Fruit fly (Drosophila melanogaster) whole organism, embryonic: ENCODE data around the gene CG31793.

Experiments
- Adf1 ChIP-seq: fragments of 200-800 bp; sonication (Bioruptor generic); IDR thresholded peaks from 2 replicates; pipeline ENCODE4 v1.3.6; 2022; ENCODE audit warnings: missing biosample characterization, missing genetic modification characterization
- BtbVII ChIP-seq: fragments of 200-800 bp; sonication (Bioruptor generic); optimal IDR thresholded peaks from 3 replicates; lab custom pipeline; 2017; ENCODE audit warnings: missing biosample characterization, mild to moderate bottlenecking, missing genetic modification characterization
- CG10321 ChIP-seq: fragments of 200-800 bp; sonication (Bioruptor generic); IDR thresholded peaks from 2 replicates; pipeline ENCODE4 v1.3.6; 2022; ENCODE audit warnings: missing biosample characterization, missing genetic modification characterization
- CG11456 ChIP-seq: fragments of 200-800 bp; sonication (Bioruptor generic); IDR thresholded peaks from 3 replicates; pipeline ENCODE4 v1.3.6; 2022; ENCODE audit warnings: missing biosample characterization, missing genetic modification characterization
- CG13296 ChIP-seq: fragments of 200-800 bp; sonication (Bioruptor generic); optimal IDR thresholded peaks from 3 replicates; lab custom pipeline; 2018; ENCODE audit warnings: missing biosample characterization, mild to moderate bottlenecking, missing genetic modification characterization
- CG1529 ChIP-seq: fragments of 200-800 bp; sonication (Bioruptor generic); optimal IDR thresholded peaks from 3 replicates; lab custom pipeline; 2018; ENCODE audit warnings: missing biosample characterization, missing genetic modification characterization
- CG15514 ChIP-seq: fragments of 200-800 bp; sonication (Bioruptor generic); optimal IDR thresholded peaks from 3 replicates; lab custom pipeline; 2017; ENCODE audit warnings: missing biosample characterization, missing genetic modification characterization, mild to moderate bottlenecking, moderate library complexity, missing genetic modification reagents
- CG17359 ChIP-seq: fragments of 200-800 bp; sonication (Bioruptor generic); optimal IDR thresholded peaks from 3 replicates; lab custom pipeline; 2018; ENCODE audit warnings: missing biosample characterization, mild to moderate bottlenecking, missing genetic modification characterization, moderate library complexity
- CG17361 ChIP-seq: fragments of 200-800 bp; sonication (Bioruptor generic); IDR thresholded peaks from 3 replicates; pipeline ENCODE4 v1.3.6; 2022; ENCODE audit warnings: missing biosample characterization, missing genetic modification characterization
- CG17568 ChIP-seq: fragments of 200-800 bp; sonication (Bioruptor generic); optimal IDR thresholded peaks from 2 replicates; lab custom pipeline; 2018; ENCODE audit warnings: missing biosample characterization, mild to moderate bottlenecking, missing genetic modification characterization, moderate library complexity
- CG17612 ChIP-seq: fragments of 200-800 bp; sonication (Bioruptor generic); IDR thresholded peaks from 2 replicates; pipeline ENCODE4 v1.3.6; 2022; ENCODE audit warnings: missing biosample characterization, missing genetic modification characterization
- CG18599 ChIP-seq: fragments of 200-800 bp; sonication (Bioruptor generic); optimal IDR thresholded peaks from 3 replicates; lab custom pipeline; 2017; ENCODE audit warnings: missing biosample characterization, missing genetic modification characterization, mild to moderate bottlenecking, moderate library complexity, missing genetic modification reagents
- CG18619 ChIP-seq: fragments of 200-800 bp; sonication (Bioruptor generic); optimal IDR thresholded peaks from 3 replicates; lab custom pipeline; 2017; ENCODE audit warnings: missing biosample characterization, mild to moderate bottlenecking, missing genetic modification characterization
- CG30020 ChIP-seq: fragments of 200-800 bp; optimal IDR thresholded peaks from 2 replicates; lab custom pipeline; 2019; ENCODE audit warnings: missing biosample characterization, mild to moderate bottlenecking, missing genetic modification characterization, moderate library complexity
- CG30403 ChIP-seq: fragments of 200-800 bp; sonication (Bioruptor generic); optimal IDR thresholded peaks from 3 replicates; lab custom pipeline; 2016; ENCODE audit warnings: missing biosample characterization, missing genetic modification characterization
- CG43689 ChIP-seq: fragments of 200-800 bp; sonication (Bioruptor generic); IDR thresholded peaks from 2 replicates; pipeline ENCODE4 v1.3.6; 2022; ENCODE audit warnings: missing biosample characterization, missing genetic modification characterization
- CG4404 ChIP-seq: fragments of 200-800 bp; sonication (Bioruptor generic); IDR thresholded peaks from 2 replicates; pipeline ENCODE4 v1.3.6; 2022; ENCODE audit warnings: missing biosample characterization, missing genetic modification characterization
- CG6254 ChIP-seq: fragments of 200-800 bp; sonication (Bioruptor generic); optimal IDR thresholded peaks from 3 replicates; lab custom pipeline; 2017; ENCODE audit warnings: mild to moderate bottlenecking, missing biosample characterization, missing genetic modification reagents, missing genetic modification characterization
- CG8281 ChIP-seq: fragments of 200-800 bp; sonication (Bioruptor generic); optimal IDR thresholded peaks from 2 replicates; lab custom pipeline; 2018; ENCODE audit warnings: missing biosample characterization, mild to moderate bottlenecking, missing genetic modification characterization, moderate library complexity
- CG8359 ChIP-seq: fragments of 200-800 bp; sonication (Bioruptor generic); optimal IDR thresholded peaks from 2 replicates; lab custom pipeline; 2017; ENCODE audit warnings: missing biosample characterization, mild to moderate bottlenecking, missing genetic modification characterization, borderline replicate concordance
- CG8478 ChIP-seq: fragments of >200 bp; optimal IDR thresholded peaks from 2 replicates; lab custom pipeline; 2018
- D19A ChIP-seq: fragments of 200-800 bp; optimal IDR thresholded peaks from 3 replicates; lab custom pipeline; 2019; ENCODE audit warnings: missing biosample characterization, mild to moderate bottlenecking, missing genetic modification characterization, moderate library complexity
- E2f2 ChIP-seq: fragments of 200-800 bp; sonication (Bioruptor generic); IDR thresholded peaks from 2 replicates; pipeline ENCODE4 v1.3.6; 2022; ENCODE audit warnings: missing biosample characterization, missing genetic modification characterization
- H15 ChIP-seq: fragments of 200-800 bp; sonication (Bioruptor generic); IDR thresholded peaks from 3 replicates; pipeline ENCODE4 v1.3.6; 2022; ENCODE audit warnings: missing biosample characterization, missing genetic modification characterization
- Hand ChIP-seq: fragments of 200-800 bp; sonication (Bioruptor generic); optimal IDR thresholded peaks from 2 replicates; lab custom pipeline; 2017; ENCODE audit warnings: mild to moderate bottlenecking, missing biosample characterization, missing genetic modification reagents, missing genetic modification characterization
- MESR4 ChIP-seq: fragments of 200-800 bp; sonication (Bioruptor generic); optimal IDR thresholded peaks from 2 replicates; lab custom pipeline; 2018; ENCODE audit warnings: missing biosample characterization, mild to moderate bottlenecking, missing genetic modification characterization, moderate library complexity
- Mes4 ChIP-seq: fragments of 200-800 bp; sonication (Bioruptor generic); optimal IDR thresholded peaks from 2 replicates; lab custom pipeline; 2016; ENCODE audit warnings: missing biosample characterization, missing genetic modification characterization
- Myb ChIP-seq: fragments of 200-800 bp; sonication (Bioruptor generic); optimal IDR thresholded peaks from 2 replicates; lab custom pipeline; 2016; ENCODE audit warnings: missing biosample characterization, missing genetic modification characterization
- Nf-YA ChIP-seq: fragments of 200-800 bp; sonication (Bioruptor generic); IDR thresholded peaks from 2 replicates; pipeline ENCODE4 v1.3.6; 2022; ENCODE audit warnings: missing biosample characterization, missing genetic modification characterization
- Oaz ChIP-seq: fragments of 200-800 bp; sonication (Bioruptor generic); IDR thresholded peaks from 2 replicates; pipeline ENCODE4 v1.3.6; 2022; ENCODE audit warnings: missing biosample characterization, missing genetic modification characterization
- Opbp ChIP-seq: fragments of 200-800 bp; sonication (Bioruptor generic); IDR thresholded peaks from 3 replicates; pipeline ENCODE4 v1.3.6; 2022; ENCODE audit warnings: missing biosample characterization, missing genetic modification characterization; ENCODE audit not compliant: partially characterized antibody
- Rx ChIP-seq: fragments of 200-800 bp; sonication (Bioruptor generic); IDR thresholded peaks from 2 replicates; pipeline ENCODE4 v1.3.6; 2022; ENCODE audit warnings: missing biosample characterization, missing genetic modification characterization
- Scr ChIP-seq: fragments of 200-800 bp; sonication (Bioruptor generic); IDR thresholded peaks from 2 replicates; pipeline ENCODE4 v1.3.6; 2022; ENCODE audit warnings: missing biosample characterization, missing genetic modification characterization; ENCODE audit not compliant: partially characterized antibody
- Side ChIP-seq: fragments of 200-800 bp; sonication (Bioruptor generic); optimal IDR thresholded peaks from 2 replicates; lab custom pipeline; 2016; ENCODE audit warnings: missing biosample characterization, missing genetic modification characterization
- Sry-β ChIP-seq: fragments of 200-800 bp; sonication (Bioruptor generic); optimal IDR thresholded peaks from 2 replicates; lab custom pipeline; 2018; ENCODE audit warnings: missing biosample characterization, mild to moderate bottlenecking, missing genetic modification characterization, moderate library complexity
- Sry-δ ChIP-seq: fragments of 200-800 bp; sonication (Bioruptor generic); optimal IDR thresholded peaks from 2 replicates; lab custom pipeline; 2016; ENCODE audit warnings: missing biosample characterization, missing genetic modification characterization
- YL-1 ChIP-seq: fragments of 200-800 bp; sonication (Bioruptor generic); optimal IDR thresholded peaks from 3 replicates; lab custom pipeline; 2017; ENCODE audit warnings: missing biosample characterization, mild to moderate bottlenecking, missing genetic modification characterization
- bab2 ChIP-seq: fragments of 200-800 bp; sonication (Bioruptor generic); optimal IDR thresholded peaks from 2 replicates; lab custom pipeline; 2016; ENCODE audit warnings: missing biosample characterization, missing genetic modification characterization
- cad ChIP-seq: fragments of >200 bp; optimal IDR thresholded peaks from 2 replicates; lab custom pipeline; 2017; ENCODE audit warnings: missing biosample characterization, missing genetic modification characterization
- cas ChIP-seq: fragments of 200-800 bp; sonication (Bioruptor generic); IDR thresholded peaks from 2 replicates; pipeline ENCODE4 v1.3.6; 2022; ENCODE audit warnings: missing biosample characterization, missing genetic modification characterization
- cg ChIP-seq: fragments of 200-800 bp; sonication (Bioruptor generic); optimal IDR thresholded peaks from 3 replicates; lab custom pipeline; 2019; ENCODE audit warnings: missing biosample characterization, mild to moderate bottlenecking, missing genetic modification characterization, moderate library complexity
- dan ChIP-seq: fragments of 200-800 bp; sonication (Bioruptor generic); IDR thresholded peaks from 2 replicates; pipeline ENCODE4 v1.3.6; 2022; ENCODE audit warnings: missing biosample characterization, missing genetic modification characterization
- dimm ChIP-seq: fragments of 200-800 bp; sonication (Bioruptor generic); IDR thresholded peaks from 2 replicates; pipeline ENCODE4 v1.3.6; 2022; ENCODE audit warnings: missing biosample characterization, missing genetic modification characterization
- esg ChIP-seq: fragments of 200-800 bp; sonication (Bioruptor generic); conservative IDR thresholded peaks from 2 replicates; pipeline ENCODE4 v1.3.6; 2022; ENCODE audit warnings: missing biosample characterization, missing genetic modification characterization
- gro ChIP-seq: fragments of 200-800 bp; sonication (Bioruptor generic); optimal IDR thresholded peaks from 2 replicates; lab custom pipeline; 2016; ENCODE audit warnings: missing biosample characterization, missing genetic modification characterization
- mirr ChIP-seq: fragments of 200-800 bp; sonication (Bioruptor generic); optimal IDR thresholded peaks from 3 replicates; lab custom pipeline; 2018; ENCODE audit warnings: missing biosample characterization, mild to moderate bottlenecking, missing genetic modification characterization
- oc ChIP-seq: fragments of 200-800 bp; sonication (Bioruptor generic); optimal IDR thresholded peaks from 2 replicates; lab custom pipeline; 2018; ENCODE audit warnings: missing biosample characterization, mild to moderate bottlenecking, missing genetic modification characterization, moderate library complexity
- rib ChIP-seq: fragments of 200-800 bp; sonication (Bioruptor generic); IDR thresholded peaks from 2 replicates; pipeline ENCODE4 v1.3.6; 2022; ENCODE audit warnings: missing biosample characterization, missing genetic modification characterization
- row ChIP-seq: fragments of 200-800 bp; sonication (Bioruptor generic); IDR thresholded peaks from 3 replicates; pipeline ENCODE4 v1.3.6; 2022; ENCODE audit warnings: missing biosample characterization, missing genetic modification characterization
- stc ChIP-seq: fragments of 200-800 bp; sonication (Bioruptor generic); IDR thresholded peaks from 2 replicates; pipeline ENCODE4 v1.3.6; 2022; ENCODE audit warnings: missing biosample characterization, missing genetic modification characterization
- tap ChIP-seq: fragments of 200-800 bp; optimal IDR thresholded peaks from 3 replicates; lab custom pipeline; 2019; ENCODE audit warnings: missing biosample characterization, mild to moderate bottlenecking, missing genetic modification characterization, moderate library complexity
- tin ChIP-seq: fragments of 200-800 bp; sonication (Bioruptor generic); optimal IDR thresholded peaks from 3 replicates; lab custom pipeline; 2016; ENCODE audit warnings: missing biosample characterization, missing genetic modification characterization
- zfh1 ChIP-seq: fragments of 200-800 bp; sonication (Bioruptor generic); IDR thresholded peaks from 3 replicates; pipeline ENCODE4 v1.3.6; 2022; ENCODE audit warnings: missing biosample characterization, missing genetic modification characterization

Gene CG31793

dm6 chr2L:18966214-18966556, 37.0 kb upstream of the CG31793 start (continued):
- TF ChIP-seq MESR4 (GFP tag; lab: Kevin White, UChicago) (no peak), CG8359 (GFP tag; lab: Kevin White, UChicago) (peak; percentile 22), BtbVII (GFP tag; lab: Kevin White, UChicago) (peak; percentile 83), gro (GFP tag; lab: Kevin White, UChicago) (peak; percentile 61), Oaz (GFP tag; lab: Robert Waterston, UW) (peak; percentile 82), mirr (GFP tag; lab: Kevin White, UChicago) (no peak), Adf1 (peak; percentile 77), Sry-δ (no peak), CG8281 (tag; lab: Kevin White, UChicago) (peak; percentile 57), Rx (GFP tag; lab: Robert Waterston, UW) (peak; percentile 68; the same call in 1 of the 2 replicates), CG17359 (tag; lab: Kevin White, UChicago) (peak; percentile 78), bab2 (GFP tag; lab: Kevin White, UChicago) (peak; percentile 4), CG11456 (GFP tag; lab: Robert Waterston, UW) (peak; percentile 94), CG30403 (GFP tag; lab: Kevin White, UChicago) (peak; percentile 57), tin (GFP tag; lab: Kevin White, UChicago) (peak; percentile 62), Opbp (GFP tag; lab: Robert Waterston, UW) (no peak), CG17361 (peak; percentile 43), CG17612 (GFP tag; lab: Robert Waterston, UW) (peak; percentile 78), esg (GFP tag; lab: Robert Waterston, UW) (peak; percentile 87), dan (GFP tag; lab: Robert Waterston, UW) (peak; percentile 49), Sry-β (GFP tag; lab: Kevin White, UChicago) (no peak), Side (peak; percentile 41), CG18619 (GFP tag; lab: Kevin White, UChicago) (peak; percentile 66), cg (GFP tag; lab: Kevin White, UChicago) (no peak), stc (peak; percentile 81), oc (peak; percentile 16), CG1529 (GFP tag; lab: Kevin White, UChicago) (no peak), CG15514 (GFP tag; lab: Kevin White, UChicago) (peak; percentile 83)

- TF ChIP-seq zfh1 (GFP tag; lab: Robert Waterston, UW) (no peak), CG10321 (GFP tag; lab: Robert Waterston, UW) (no peak), Myb (GFP tag; lab: Kevin White, UChicago) (no peak), CG13296 (GFP tag; lab: Kevin White, UChicago) (peak; percentile 65), row (peak; percentile 69), cad (GFP tag; lab: Kevin White, UChicago) (no peak), Nf-YA (GFP tag; lab: Robert Waterston, UW) (no peak), CG4404 (GFP tag; lab: Robert Waterston, UW) (no peak), CG30020 (no peak), Scr (GFP tag; lab: Robert Waterston, UW) (no peak), YL-1 (GFP tag; lab: Kevin White, UChicago) (no peak), Mes4 (GFP tag; lab: Kevin White, UChicago) (no peak), dimm (GFP tag; lab: Robert Waterston, UW) (no peak), rib (GFP tag; lab: Robert Waterston, UW) (no peak), CG6254 (GFP tag; lab: Kevin White, UChicago) (no peak), tap (peak; percentile 52), CG43689 (no peak), CG17568 (GFP tag; lab: Kevin White, UChicago) (no peak), CG8478 (lab: Kevin White, UChicago) (no peak), cas (GFP tag; lab: Robert Waterston, UW) (0 out of 2 replicates have a peak, but pooled peaks have one; percentile 12), Hand (GFP tag; lab: Kevin White, UChicago) (peak; percentile 38), E2f2 (peak; percentile 33; the same call in 1 of the 2 replicates), D19A (tag; lab: Kevin White, UChicago) (peak; percentile 30), CG8281 (tag; lab: Kevin White, UChicago) (no peak), CG18599 (peak; percentile 86), H15 (GFP tag; lab: Robert Waterston, UW) (peak; percentile 11; the same call in 1 of the 3 replicates)
These were observed 36.3 kb upstream of the CG31793 start for dm6 chr2L:18966844-18967243.
